Fruit fly (Drosophila melanogaster): ENCODE results near the gene aly.

aly gene

DNA sequence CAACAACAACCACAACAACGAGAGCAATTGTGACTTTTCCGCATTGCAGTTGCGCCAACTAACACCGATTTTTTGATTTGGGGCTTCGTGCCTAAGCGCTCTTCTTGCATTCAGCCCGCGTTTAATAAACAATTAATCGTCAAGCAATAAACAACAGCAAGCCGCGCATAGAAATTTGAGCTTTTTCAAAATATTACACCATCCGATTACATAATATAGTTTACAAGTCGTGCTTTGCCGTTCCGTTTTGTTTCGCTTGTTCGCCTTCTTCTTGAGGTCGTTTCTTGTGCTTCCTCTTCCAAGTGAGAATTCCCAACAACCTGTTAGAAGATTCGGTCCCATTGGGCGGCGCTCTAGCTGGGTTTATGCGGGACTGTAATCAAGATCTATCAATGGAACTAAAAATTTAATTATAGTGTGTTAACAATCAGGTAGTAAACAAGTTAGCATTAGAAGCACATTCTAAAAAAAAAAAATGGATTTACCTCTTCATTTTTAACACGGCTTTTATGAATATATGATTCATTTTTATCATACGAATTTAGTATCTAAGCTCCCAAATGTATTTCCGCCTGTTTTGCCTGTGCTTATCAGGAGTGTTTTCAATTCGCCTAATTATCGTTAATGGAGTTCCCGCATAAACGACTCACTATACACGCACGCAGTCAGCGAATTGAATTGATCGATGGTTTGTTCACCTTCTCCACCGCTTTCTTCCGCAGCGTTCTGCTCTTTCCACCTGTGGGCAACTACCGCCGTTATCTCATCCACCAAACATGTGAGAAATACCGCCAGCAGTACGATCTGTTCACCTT, 9.7 kb upstream of the aly start (continued):
- TF ChIP-seq TFAM (GFP tag; optimal IDR thresholded peaks at IDR 0.05) (peak; percentile 26), dati (GFP tag; IDR thresholded peaks at IDR 0.05) (no peak), unc-4 (GFP tag; IDR thresholded peaks at IDR 0.05; ENCODE audit: partially characterized antibody) (no peak), h (optimal IDR thresholded peaks at IDR 0.05) (no peak), CG16815 (GFP tag; optimal IDR thresholded peaks at IDR 0.05) (peak; percentile 68), Dek (tag; optimal IDR thresholded peaks at IDR 0.05) (peak; percentile 74), zfh2 (GFP tag; optimal IDR thresholded peaks at IDR 0.05) (peak; percentile 59), H2.0 (GFP tag; IDR thresholded peaks at IDR 0.05) (peak; percentile 74)

DNA sequence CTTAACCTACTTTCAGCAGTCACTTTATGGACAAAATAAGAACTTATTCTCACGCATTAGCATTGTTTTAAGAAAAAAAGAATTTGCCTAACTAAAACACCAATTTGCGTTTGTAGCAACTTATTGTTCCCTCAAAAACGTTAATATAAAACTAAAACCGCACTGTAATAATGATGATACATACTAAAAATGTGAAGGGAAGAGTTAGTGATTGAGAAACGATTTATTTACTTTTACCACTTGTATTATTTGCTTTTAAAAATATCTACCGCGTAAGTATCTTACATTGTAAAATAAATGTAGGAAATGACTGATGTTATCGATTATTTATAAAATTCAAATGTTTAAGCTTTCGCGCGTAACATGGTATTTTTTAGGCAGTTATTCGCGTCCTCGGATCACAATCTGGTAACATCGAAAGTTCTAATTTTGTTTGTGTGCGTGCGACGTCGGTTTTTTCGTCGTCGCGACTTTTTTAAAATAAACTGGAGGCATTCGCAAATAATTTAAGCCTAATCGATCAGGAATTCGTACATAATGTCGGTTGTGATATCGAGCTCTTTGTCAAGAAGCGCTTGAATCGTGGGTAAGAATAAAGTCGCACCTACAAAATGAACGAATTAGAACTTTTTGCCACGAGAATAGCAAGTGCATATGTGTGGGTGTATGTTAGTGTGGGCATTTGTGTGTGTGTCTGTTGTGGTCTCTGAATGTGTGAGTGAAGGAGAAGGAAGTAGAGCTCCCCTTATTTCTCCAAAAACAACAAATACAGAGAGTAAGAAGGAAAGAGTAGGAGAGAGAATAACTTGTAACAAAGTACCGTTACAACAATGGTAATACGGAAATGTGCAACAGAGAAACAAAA, 8.7 kb upstream of the aly start, which contains the start of gene CG2162:
Gene CG2162, plus strand, starts transcription at position 418 of the 865 bp plus-strand sequence.
- TF ChIP-seq CG4617 (GFP tag; optimal IDR thresholded peaks at IDR 0.05; ENCODE audit: borderline replicate concordance) (peak; percentile 15), CG4730 (GFP tag; IDR thresholded peaks at IDR 0.05) (no peak), sna (GFP tag; IDR thresholded peaks at IDR 0.05; ENCODE audit: partially characterized antibody) (no peak), crol (GFP tag; IDR thresholded peaks at IDR 0.05) (no peak), CG32772 (GFP tag; IDR thresholded peaks at IDR 0.05) (no peak), CG4820 (GFP tag; optimal IDR thresholded peaks at IDR 0.05) (no peak), Doc3 (GFP tag; IDR thresholded peaks at IDR 0.05; ENCODE audit: partially characterized antibody) (no peak), otp (GFP tag; IDR thresholded peaks at IDR 0.05) (no peak), CoRest (tag; optimal IDR thresholded peaks at IDR 0.05) (no peak), sens (GFP tag) (peak; percentile 59), CG5180 (GFP tag; optimal IDR thresholded peaks at IDR 0.05) (peak; percentile 40), Spps (tag; optimal IDR thresholded peaks at IDR 0.05) (no peak), eve (GFP tag; optimal IDR thresholded peaks at IDR 0.05) (peak in 1 of 2 experiments; percentile 82), BEAF-32 (GFP tag; optimal IDR thresholded peaks at IDR 0.05) (peak; percentile 39), mld (GFP tag; IDR thresholded peaks at IDR 0.05; ENCODE audit: partially characterized antibody) (no peak), E2f1 (GFP tag; IDR thresholded peaks at IDR 0.05) (no peak), CG10267 (tag; optimal IDR thresholded peaks at IDR 0.05) (peak; percentile 13), ap (GFP tag; IDR thresholded peaks at IDR 0.05) (no peak), CG1603 (tag; optimal IDR thresholded peaks at IDR 0.05) (peak; percentile 22), CG17568 (GFP tag; optimal IDR thresholded peaks at IDR 0.05) (no peak), dimm (GFP tag; IDR thresholded peaks at IDR 0.05) (no peak), CTCF (GFP tag; optimal IDR thresholded peaks at IDR 0.05) (peak; percentile 23), CG32532 (GFP tag; IDR thresholded peaks at IDR 0.05) (no peak), ewg (GFP tag; optimal IDR thresholded peaks at IDR 0.05) (peak; percentile 8), prd (optimal IDR thresholded peaks at IDR 0.05) (no peak), prd (GFP tag; IDR thresholded peaks at IDR 0.05) (no peak), Mad (GFP tag; optimal IDR thresholded peaks at IDR 0.05) (no peak), Fer1 (GFP tag; optimal IDR thresholded peaks at IDR 0.05) (peak; percentile 24), Bgb (GFP tag; IDR thresholded peaks at IDR 0.05; ENCODE audit: partially characterized antibody) (peak; percentile 59), Camta (GFP tag; optimal IDR thresholded peaks at IDR 0.05) (no peak), Dref (GFP tag; IDR thresholded peaks at IDR 0.05) (peak; percentile 70), dati (GFP tag; IDR thresholded peaks at IDR 0.05) (no peak), MTF-1 (GFP tag; optimal IDR thresholded peaks at IDR 0.05; ENCODE audit: borderline replicate concordance) (no peak), CG15601 (tag; optimal IDR thresholded peaks at IDR 0.05) (no peak), Deaf1 (tag; optimal IDR thresholded peaks at IDR 0.05) (peak; percentile 80), Six4 (GFP tag; optimal IDR thresholded peaks at IDR 0.05) (no peak), CG18476 (GFP tag; optimal IDR thresholded peaks at IDR 0.05) (no peak), CG6683 (GFP tag; optimal IDR thresholded peaks at IDR 0.05) (no peak), mirr (GFP tag; optimal IDR thresholded peaks at IDR 0.05) (peak; percentile 5), CG17829 (tag; optimal IDR thresholded peaks at IDR 0.05) (no peak)

Data from whole organism, embryonic.